Fruit fly (Drosophila melanogaster): Measurements from ENCODE around the gene Gmppb.

Gmppb gene

dm6 chr3R:4811124-4811935 is at the start of gene Gmppb:
TSS of gene Gmppb (plus strand) at chr3R:4811444.
- TF ChIP-seq EcR (GFP tag; optimal IDR thresholded peaks at IDR 0.05) (no peak), CG9948 (tag; optimal IDR thresholded peaks at IDR 0.05) (no peak), Ets98B (GFP tag; IDR thresholded peaks at IDR 0.05) (no peak), CG8159 (tag; optimal IDR thresholded peaks at IDR 0.05) (no peak), fd96Ca (GFP tag; IDR thresholded peaks at IDR 0.05) (no peak), CG10348 (GFP tag; IDR thresholded peaks at IDR 0.05) (no peak), CG34367 (tag; optimal IDR thresholded peaks at IDR 0.05) (no peak), CG32121 (GFP tag; IDR thresholded peaks at IDR 0.05) (no peak), CG13204 (GFP tag; optimal IDR thresholded peaks at IDR 0.05) (no peak), Pif1A (GFP tag; optimal IDR thresholded peaks at IDR 0.05) (no peak), CG14655 (GFP tag; optimal IDR thresholded peaks at IDR 0.05) (no peak), Pif1B (GFP tag; optimal IDR thresholded peaks at IDR 0.05) (no peak), CG17806 (tag; optimal IDR thresholded peaks at IDR 0.05) (no peak), CG12605 (GFP tag; IDR thresholded peaks at IDR 0.05) (no peak), CG8301 (tag; optimal IDR thresholded peaks at IDR 0.05) (no peak), CG15710 (tag; optimal IDR thresholded peaks at IDR 0.05) (no peak), rn (GFP tag; IDR thresholded peaks at IDR 0.05) (no peak), Snoo (tag; optimal IDR thresholded peaks at IDR 0.05) (no peak), D1 (tag; optimal IDR thresholded peaks at IDR 0.05) (no peak), CG4496 (GFP tag; IDR thresholded peaks at IDR 0.05) (no peak)

- peak; percentile 0 for TF ChIP-seq CG13204 (GFP tag; optimal IDR thresholded peaks at IDR 0.05)
- TF ChIP-seq CG14655 (GFP tag; optimal IDR thresholded peaks at IDR 0.05) = peak; percentile 48
- TF ChIP-seq CG17806 (tag; optimal IDR thresholded peaks at IDR 0.05) = no peak
- 0 out of 3 replicates have a peak, but pooled peaks have one; percentile 35 for TF ChIP-seq fd96Ca (GFP tag; IDR thresholded peaks at IDR 0.05)
- no peak for TF ChIP-seq D1 (tag; optimal IDR thresholded peaks at IDR 0.05)
- TF ChIP-seq Snoo (tag; optimal IDR thresholded peaks at IDR 0.05) = no peak
These were observed 42.5 kb upstream of the Gmppb start for dm6 chr3R:4768711-4769239.

dm6 chr3R:4771319-4771718 is 39.9 kb upstream of the Gmppb start:
- TF ChIP-seq CG8159 (tag; optimal IDR thresholded peaks at IDR 0.05) = no peak
- TF ChIP-seq CG32121 (GFP tag; IDR thresholded peaks at IDR 0.05) = no peak
- TF ChIP-seq CG10348 (GFP tag; IDR thresholded peaks at IDR 0.05) = no peak
- no peak for TF ChIP-seq fd96Ca (GFP tag; IDR thresholded peaks at IDR 0.05)

- no peak for TF ChIP-seq CG13204 (GFP tag; optimal IDR thresholded peaks at IDR 0.05)
These were observed 38.1 kb upstream of the Gmppb start, which contains the start of gene CG44098 for dm6 chr3R:4773097-4773496. TSS of gene CG44098 (minus strand) at chr3R:4773197.

dm6 chr3R:4774953-4775352 is 36.3 kb upstream of the Gmppb start, which contains the start of gene CG44088:
TSS of gene CG44088 (minus strand) at chr3R:4775053.
- no peak for TF ChIP-seq CG8159 (tag; optimal IDR thresholded peaks at IDR 0.05)
- TF ChIP-seq fd96Ca (GFP tag; IDR thresholded peaks at IDR 0.05) = no peak
- no peak for TF ChIP-seq CG14655 (GFP tag; optimal IDR thresholded peaks at IDR 0.05)
- no peak for TF ChIP-seq CG4496 (GFP tag; IDR thresholded peaks at IDR 0.05)
- no peak for TF ChIP-seq CG13204 (GFP tag; optimal IDR thresholded peaks at IDR 0.05)
- no peak for TF ChIP-seq CG9948 (tag; optimal IDR thresholded peaks at IDR 0.05)
- TF ChIP-seq CG17806 (tag; optimal IDR thresholded peaks at IDR 0.05) = no peak
- TF ChIP-seq CG12605 (GFP tag; IDR thresholded peaks at IDR 0.05) = no peak
- TF ChIP-seq Ets98B (GFP tag; IDR thresholded peaks at IDR 0.05) = no peak
- no peak for TF ChIP-seq D1 (tag; optimal IDR thresholded peaks at IDR 0.05)
- TF ChIP-seq CG15710 (tag; optimal IDR thresholded peaks at IDR 0.05) = no peak
- TF ChIP-seq CG32121 (GFP tag; IDR thresholded peaks at IDR 0.05) = no peak
- no peak for TF ChIP-seq EcR (GFP tag; optimal IDR thresholded peaks at IDR 0.05)
- no peak for TF ChIP-seq rn (GFP tag; IDR thresholded peaks at IDR 0.05)
- no peak for TF ChIP-seq gl (tag; optimal IDR thresholded peaks at IDR 0.05)
- no peak for TF ChIP-seq CG34367 (tag; optimal IDR thresholded peaks at IDR 0.05)
- no peak for TF ChIP-seq Pif1A (GFP tag; optimal IDR thresholded peaks at IDR 0.05)
- TF ChIP-seq CG8301 (tag; optimal IDR thresholded peaks at IDR 0.05) = no peak

- TF ChIP-seq CG17806 (tag; optimal IDR thresholded peaks at IDR 0.05) = no peak
- TF ChIP-seq CG4496 (GFP tag; IDR thresholded peaks at IDR 0.05) = peak; percentile 54; the same call in 1 of the 3 replicates
- TF ChIP-seq CG8159 (tag; optimal IDR thresholded peaks at IDR 0.05) = no peak
- TF ChIP-seq Ets98B (GFP tag; IDR thresholded peaks at IDR 0.05) = peak; percentile 15; the same call in 1 of the 2 replicates
- TF ChIP-seq CG32121 (GFP tag; IDR thresholded peaks at IDR 0.05) = 0 out of 2 replicates have a peak, but pooled peaks have one; percentile 12
These were observed 35.9 kb upstream of the Gmppb start for dm6 chr3R:4775371-4775770.

- TF ChIP-seq Ets98B (GFP tag; IDR thresholded peaks at IDR 0.05) (no peak), fd96Ca (GFP tag; IDR thresholded peaks at IDR 0.05) (no peak), CG10348 (GFP tag; IDR thresholded peaks at IDR 0.05) (no peak), rn (GFP tag; IDR thresholded peaks at IDR 0.05) (no peak), Snoo (tag; optimal IDR thresholded peaks at IDR 0.05) (no peak), Pif1A (GFP tag; optimal IDR thresholded peaks at IDR 0.05) (no peak), CG4496 (GFP tag; IDR thresholded peaks at IDR 0.05) (no peak), CG13204 (GFP tag; optimal IDR thresholded peaks at IDR 0.05) (no peak), D1 (tag; optimal IDR thresholded peaks at IDR 0.05) (no peak), CG8301 (tag; optimal IDR thresholded peaks at IDR 0.05) (no peak), gl (tag; optimal IDR thresholded peaks at IDR 0.05) (no peak), CG8159 (tag; optimal IDR thresholded peaks at IDR 0.05) (no peak)
These were observed 31.0 kb upstream of the Gmppb start, which contains the start of gene CG14655 for dm6 chr3R:4780262-4780661. TSS of gene CG14655 (minus strand) at chr3R:4780302.
